Worm (Caenorhabditis elegans): ENCODE data around the gene end-1.

DNA sequence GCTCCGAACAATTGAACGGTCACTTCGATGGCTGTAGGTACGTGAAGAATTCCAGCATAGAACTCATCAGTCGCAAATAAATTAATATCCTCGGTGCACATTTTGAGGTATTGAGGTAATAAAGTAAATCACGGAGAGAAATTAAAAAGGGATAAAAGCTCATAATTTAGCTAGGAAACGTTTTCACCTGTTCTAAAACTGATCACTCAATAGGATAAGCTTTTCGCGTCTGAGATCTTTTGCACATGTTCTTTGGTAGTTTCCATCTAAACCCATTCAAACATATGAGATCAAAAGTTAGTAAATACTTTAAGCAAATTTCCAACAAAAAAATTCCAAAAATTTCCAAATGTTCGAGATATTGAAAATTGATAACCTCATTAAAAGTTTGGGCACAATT, 32.5 kb downstream of the end-1 start, which contains the start of gene srh-308:
- TF ChIP-seq mdl-1 (tag; optimal IDR thresholded peaks at IDR 0.05) (no peak), nhr-237 (tag; optimal IDR thresholded peaks at IDR 0.05) (no peak), elt-3 (tag; optimal IDR thresholded peaks at IDR 0.05) (no peak), elt-2 (tag; optimal IDR thresholded peaks at IDR 0.05) (no peak), nhr-12 (tag; optimal IDR thresholded peaks at IDR 0.05) (no peak), sea-2 (GFP tag; optimal IDR thresholded peaks at IDR 0.05) (no peak), skn-1 (tag; optimal IDR thresholded peaks at IDR 0.05) (no peak), ama-1 (optimal IDR thresholded peaks at IDR 0.05) (no peak), nhr-25 (tag; optimal IDR thresholded peaks at IDR 0.05) (no peak), unc-62 (GFP tag; optimal IDR thresholded peaks at IDR 0.05) (no peak)

Data from whole organism, L3 larva.